Worm (Caenorhabditis elegans) whole organism, early embryonic: ENCODE results near the gene lido-8.

Experiments used
- B0310.2 ChIP-seq: sonication (generic microtip); optimal IDR thresholded peaks from 2 replicates; lab custom pipeline; 2016; ENCODE audit warnings: mild to moderate bottlenecking, missing genetic modification characterization, missing compliant biosample characterization
- F13C5.2 ChIP-seq: sonication (generic microtip); optimal IDR thresholded peaks from 2 replicates; lab custom pipeline; 2017; ENCODE audit warnings: mild to moderate bottlenecking, missing genetic modification characterization, inconsistent platforms, missing compliant biosample characterization
- aly-1 ChIP-seq: sonication (generic microtip); optimal IDR thresholded peaks from 2 replicates; lab custom pipeline; 2016; ENCODE audit warnings: missing genetic modification characterization, missing compliant biosample characterization
- ama-1 ChIP-seq: fragments of 150-350 bp; optimal IDR thresholded peaks from 2 replicates; lab custom pipeline; 2014
- ceh-13 ChIP-seq: fragments of 200-800 bp; sonication (Bioruptor generic); optimal IDR thresholded peaks from 2 replicates; lab custom pipeline; 2018; ENCODE audit warnings: mild to moderate bottlenecking, missing genetic modification characterization, missing compliant biosample characterization
- ceh-36 ChIP-seq: sonication (generic microtip); optimal IDR thresholded peaks from 2 replicates; lab custom pipeline; 2016; ENCODE audit warnings: missing genetic modification characterization, inconsistent platforms, missing compliant biosample characterization
- ets-7 ChIP-seq: sonication (generic microtip); optimal IDR thresholded peaks from 2 replicates; lab custom pipeline; 2016; ENCODE audit warnings: missing genotype, missing genetic modification characterization, missing compliant biosample characterization
- flt-1 ChIP-seq: fragments of 200-800 bp; sonication (Bioruptor generic); IDR thresholded peaks from 2 replicates; pipeline ENCODE4 v1.3.6; 2022; ENCODE audit warnings: missing genetic modification characterization, missing compliant biosample characterization
- hmbx-1 ChIP-seq: sonication (generic microtip); optimal IDR thresholded peaks from 2 replicates; lab custom pipeline; 2016; ENCODE audit warnings: mild to moderate bottlenecking, missing genetic modification characterization, missing compliant biosample characterization
- hmg-4 ChIP-seq: fragments of 200-800 bp; sonication (Bioruptor generic); optimal IDR thresholded peaks from 2 replicates; lab custom pipeline; 2018; ENCODE audit warnings: mild to moderate bottlenecking, missing genetic modification characterization, missing compliant biosample characterization
- hnd-1 ChIP-seq: sonication (generic microtip); optimal IDR thresholded peaks from 2 replicates; lab custom pipeline; 2016; ENCODE audit warnings: missing genetic modification characterization, missing compliant biosample characterization
- pes-1 ChIP-seq: fragments of 200-800 bp; sonication (Bioruptor generic); IDR thresholded peaks from 2 replicates; pipeline ENCODE4 v1.3.6; 2022; ENCODE audit warnings: missing genetic modification reagents, missing genetic modification characterization, missing compliant biosample characterization
- scrt-1 ChIP-seq: fragments of 200-800 bp; sonication (Bioruptor generic); IDR thresholded peaks from 2 replicates; pipeline ENCODE4 v1.3.6; 2022; ENCODE audit warnings: missing genetic modification characterization, missing compliant biosample characterization
- sea-1 ChIP-seq: fragments of 200-800 bp; sonication (Bioruptor generic); conservative IDR thresholded peaks from 2 replicates; pipeline ENCODE4 v1.3.6; 2022; ENCODE audit warnings: missing genetic modification characterization, missing compliant biosample characterization
- tbx-11 ChIP-seq: fragments of 200-800 bp; sonication (Bioruptor generic); IDR thresholded peaks from 2 replicates; pipeline ENCODE4 v1.3.6; 2022; ENCODE audit warnings: missing genetic modification characterization, missing compliant biosample characterization
- tbx-37 ChIP-seq: fragments of 200-800 bp; sonication (Bioruptor generic); conservative IDR thresholded peaks from 2 replicates; pipeline ENCODE4 v1.3.6; 2022; ENCODE audit warnings: missing genetic modification reagents, missing genetic modification characterization, missing compliant biosample characterization
- tra-4 ChIP-seq: sonication (generic microtip); optimal IDR thresholded peaks from 2 replicates; lab custom pipeline; 2017; ENCODE audit warnings: missing genetic modification characterization, missing compliant biosample characterization

The lido-8 gene

ce11 chrII:3014196-3014849 lies 17.5 kb downstream of the lido-8 start, which contains the start of gene C41H7.2:
Gene C41H7.2 (plus strand): TSS chrII:3014817.
- TF ChIP-seq aly-1 (tag; lab: Kevin White, UChicago) (no peak), ama-1 (lab: Kevin White, UChicago) (no peak), tbx-11 (GFP tag; lab: Robert Waterston, UW) (no peak), ceh-36 (tag; lab: Kevin White, UChicago) (no peak), flt-1 (GFP tag; lab: Robert Waterston, UW) (no peak), sea-1 (GFP tag; lab: Robert Waterston, UW) (no peak), scrt-1 (no peak), hmbx-1 (tag; lab: Kevin White, UChicago) (no peak), pes-1 (GFP tag; lab: Robert Waterston, UW) (no peak), F13C5.2 (tag; lab: Kevin White, UChicago) (no peak), ceh-13 (GFP tag; lab: Kevin White, UChicago) (no peak), hmg-4 (GFP tag; lab: Kevin White, UChicago) (no peak), hnd-1 (tag; lab: Kevin White, UChicago) (no peak), tbx-37 (no peak), ets-7 (tag; lab: Kevin White, UChicago) (no peak), tra-4 (tag; lab: Kevin White, UChicago) (no peak), B0310.2 (no peak)

ce11 chrII:3019807-3020206 lies 23.0 kb downstream of the lido-8 start, which contains the start of gene clec-3:
Gene clec-3 (minus strand): TSS chrII:3019907.
- TF ChIP-seq sea-1 (GFP tag; lab: Robert Waterston, UW): no peak
- TF ChIP-seq pes-1 (GFP tag; lab: Robert Waterston, UW): no peak
- TF ChIP-seq tra-4 (tag; lab: Kevin White, UChicago): no peak
- TF ChIP-seq hnd-1 (tag; lab: Kevin White, UChicago): no peak
- no peak for TF ChIP-seq ceh-36 (tag; lab: Kevin White, UChicago)

- TF ChIP-seq tbx-37: no peak
- no peak for TF ChIP-seq tra-4 (tag; lab: Kevin White, UChicago)
- no peak for TF ChIP-seq F13C5.2 (tag; lab: Kevin White, UChicago)
- TF ChIP-seq tbx-11 (GFP tag; lab: Robert Waterston, UW): no peak
- TF ChIP-seq sea-1 (GFP tag; lab: Robert Waterston, UW): no peak
- TF ChIP-seq pes-1 (GFP tag; lab: Robert Waterston, UW): no peak
- no peak for TF ChIP-seq B0310.2
- no peak for TF ChIP-seq scrt-1
- no peak for TF ChIP-seq hnd-1 (tag; lab: Kevin White, UChicago)
- TF ChIP-seq ama-1 (lab: Kevin White, UChicago): no peak
- TF ChIP-seq flt-1 (GFP tag; lab: Robert Waterston, UW): no peak
- TF ChIP-seq ets-7 (tag; lab: Kevin White, UChicago): no peak
- no peak for TF ChIP-seq ceh-13 (GFP tag; lab: Kevin White, UChicago)
Measured at ce11 chrII:3020899-3021298, 24.1 kb downstream of the lido-8 start.

- TF ChIP-seq ceh-13 (GFP tag; lab: Kevin White, UChicago): no peak
- no peak for TF ChIP-seq ama-1 (lab: Kevin White, UChicago)
- no peak for TF ChIP-seq hmg-4 (GFP tag; lab: Kevin White, UChicago)
- no peak for TF ChIP-seq hmbx-1 (tag; lab: Kevin White, UChicago)
- no peak for TF ChIP-seq hnd-1 (tag; lab: Kevin White, UChicago)
- no peak for TF ChIP-seq tbx-11 (GFP tag; lab: Robert Waterston, UW)
- TF ChIP-seq flt-1 (GFP tag; lab: Robert Waterston, UW): no peak
- TF ChIP-seq aly-1 (tag; lab: Kevin White, UChicago): no peak
- no peak for TF ChIP-seq F13C5.2 (tag; lab: Kevin White, UChicago)
- no peak for TF ChIP-seq tbx-37
- TF ChIP-seq sea-1 (GFP tag; lab: Robert Waterston, UW): no peak
- TF ChIP-seq pes-1 (GFP tag; lab: Robert Waterston, UW): no peak
- no peak for TF ChIP-seq scrt-1
- TF ChIP-seq tra-4 (tag; lab: Kevin White, UChicago): no peak
- no peak for TF ChIP-seq ceh-36 (tag; lab: Kevin White, UChicago)
- no peak for TF ChIP-seq ets-7 (tag; lab: Kevin White, UChicago)
- no peak for TF ChIP-seq B0310.2
Measured at ce11 chrII:3023381-3023935, 26.6 kb downstream of the lido-8 start, which contains the start of gene clec-2. Gene clec-2 (minus strand): TSS chrII:3023431.

ce11 chrII:3024655-3025054 lies 27.8 kb downstream of the lido-8 start:
- TF ChIP-seq pes-1 (GFP tag; lab: Robert Waterston, UW) (no peak), hmg-4 (GFP tag; lab: Kevin White, UChicago) (no peak), F13C5.2 (tag; lab: Kevin White, UChicago) (no peak), tra-4 (tag; lab: Kevin White, UChicago) (no peak), ets-7 (tag; lab: Kevin White, UChicago) (no peak), ceh-36 (tag; lab: Kevin White, UChicago) (no peak), sea-1 (GFP tag; lab: Robert Waterston, UW) (no peak), aly-1 (tag; lab: Kevin White, UChicago) (no peak), hmbx-1 (tag; lab: Kevin White, UChicago) (no peak), scrt-1 (no peak), flt-1 (GFP tag; lab: Robert Waterston, UW) (no peak), tbx-37 (no peak), hnd-1 (tag; lab: Kevin White, UChicago) (no peak), B0310.2 (no peak), ama-1 (lab: Kevin White, UChicago) (no peak), tbx-11 (GFP tag; lab: Robert Waterston, UW) (no peak), ceh-13 (GFP tag; lab: Kevin White, UChicago) (no peak)

- TF ChIP-seq ceh-36 (tag; lab: Kevin White, UChicago): no peak
- no peak for TF ChIP-seq tra-4 (tag; lab: Kevin White, UChicago)
Measured at ce11 chrII:3028264-3028663, 31.4 kb downstream of the lido-8 start.
